Fruit fly (Drosophila melanogaster) whole organism, embryonic: ENCODE data around the gene osp.

ENCODE experiments used
- Aef1 ChIP-seq: fragments of 200-800 bp; sonication (Bioruptor generic); IDR thresholded peaks from 3 replicates; pipeline ENCODE4 v1.3.6; 2022; ENCODE audit warnings: missing biosample characterization, missing genetic modification characterization
- CG10209 ChIP-seq: fragments of 200-800 bp; sonication (Bioruptor generic); optimal IDR thresholded peaks from 3 replicates; lab custom pipeline; 2017; ENCODE audit warnings: missing biosample characterization, mild to moderate bottlenecking, missing genetic modification characterization, missing genetic modification reagents
- CG11696 ChIP-seq: fragments of 200-800 bp; sonication (Bioruptor generic); IDR thresholded peaks from 2 replicates; pipeline ENCODE4 v1.3.6; 2022; ENCODE audit warnings: missing biosample characterization, missing genetic modification characterization
- CG15269 ChIP-seq: fragments of 200-800 bp; sonication (Bioruptor generic); optimal IDR thresholded peaks from 2 replicates; lab custom pipeline; 2018; ENCODE audit warnings: missing biosample characterization, mild to moderate bottlenecking, missing genetic modification characterization, moderate library complexity
- CG16779 ChIP-seq: fragments of 200-800 bp; sonication (Bioruptor generic); IDR thresholded peaks from 2 replicates; pipeline ENCODE4 v1.3.6; 2022; ENCODE audit warnings: missing biosample characterization, missing genetic modification characterization
- CG17912 ChIP-seq: fragments of 200-800 bp; sonication (Bioruptor generic); optimal IDR thresholded peaks from 2 replicates; lab custom pipeline; 2018; ENCODE audit warnings: missing biosample characterization, mild to moderate bottlenecking, missing genetic modification characterization
- CG18011 ChIP-seq: fragments of 200-800 bp; sonication (Bioruptor generic); optimal IDR thresholded peaks from 2 replicates; lab custom pipeline; 2017; ENCODE audit warnings: missing biosample characterization, missing genetic modification characterization, mild to moderate bottlenecking, moderate library complexity, missing genotype
- CG18764 ChIP-seq: fragments of 200-800 bp; sonication (Bioruptor generic); optimal IDR thresholded peaks from 3 replicates; lab custom pipeline; 2016; ENCODE audit warnings: missing biosample characterization, missing genetic modification characterization
- CG2678 ChIP-seq: fragments of 200-800 bp; sonication (Bioruptor generic); optimal IDR thresholded peaks from 3 replicates; lab custom pipeline; 2019; ENCODE audit warnings: missing biosample characterization, mild to moderate bottlenecking, missing genetic modification characterization, moderate library complexity
- CG3065 ChIP-seq: fragments of 200-800 bp; sonication (Bioruptor generic); optimal IDR thresholded peaks from 2 replicates; lab custom pipeline; 2016; ENCODE audit warnings: missing biosample characterization, missing genetic modification characterization
- CG33213 ChIP-seq: fragments of 200-800 bp; sonication (Bioruptor generic); optimal IDR thresholded peaks from 3 replicates; lab custom pipeline; 2016; ENCODE audit warnings: missing biosample characterization, missing genetic modification characterization
- CG34422 ChIP-seq: fragments of 200-800 bp; sonication (Bioruptor generic); IDR thresholded peaks from 3 replicates; pipeline ENCODE4 v1.3.6; 2022; ENCODE audit warnings: missing biosample characterization, missing genetic modification characterization
- CG4707 ChIP-seq: fragments of 200-800 bp; sonication (Bioruptor generic); optimal IDR thresholded peaks from 2 replicates; lab custom pipeline; 2018; ENCODE audit warnings: missing biosample characterization, mild to moderate bottlenecking, missing genetic modification characterization, moderate library complexity
- CG6683 ChIP-seq: fragments of 200-800 bp; sonication (Bioruptor generic); optimal IDR thresholded peaks from 2 replicates; lab custom pipeline; 2017; ENCODE audit warnings: missing biosample characterization, mild to moderate bottlenecking, missing genetic modification characterization, missing genetic modification reagents
- CG6791 ChIP-seq: fragments of 200-800 bp; sonication (Bioruptor generic); IDR thresholded peaks from 3 replicates; pipeline ENCODE4 v1.3.6; 2022; ENCODE audit warnings: missing biosample characterization, missing genetic modification characterization; ENCODE audit not compliant: partially characterized antibody
- CG6854 ChIP-seq: fragments of 200-800 bp; sonication (Bioruptor generic); optimal IDR thresholded peaks from 3 replicates; lab custom pipeline; 2017; ENCODE audit warnings: missing biosample characterization, mild to moderate bottlenecking, missing genetic modification characterization
- CG7372 ChIP-seq: fragments of 200-800 bp; sonication (Bioruptor generic); IDR thresholded peaks from 2 replicates; pipeline ENCODE4 v1.3.6; 2022; ENCODE audit warnings: missing biosample characterization, missing genetic modification characterization
- CG8359 ChIP-seq: fragments of 200-800 bp; sonication (Bioruptor generic); optimal IDR thresholded peaks from 2 replicates; lab custom pipeline; 2017; ENCODE audit warnings: missing biosample characterization, mild to moderate bottlenecking, missing genetic modification characterization, borderline replicate concordance
- CG9215 ChIP-seq: fragments of 200-800 bp; sonication (Bioruptor generic); IDR thresholded peaks from 2 replicates; pipeline ENCODE4 v1.3.6; 2022; ENCODE audit warnings: missing biosample characterization, missing genetic modification characterization
- CG9817 ChIP-seq: fragments of 200-800 bp; sonication (Bioruptor generic); optimal IDR thresholded peaks from 2 replicates; lab custom pipeline; 2018; ENCODE audit warnings: missing biosample characterization, mild to moderate bottlenecking, missing genetic modification characterization, moderate library complexity
- Dfd ChIP-seq, 2 experiments: fragments of >200 bp; optimal IDR thresholded peaks; 2 replicates each; lab custom pipeline; 2017; ENCODE audit warnings: missing biosample characterization in 2 of 2, missing genetic modification characterization in 2 of 2
- Dll ChIP-seq: fragments of 200-800 bp; sonication (Bioruptor generic); IDR thresholded peaks from 4 replicates; pipeline ENCODE4 v1.3.6; 2022; ENCODE audit warnings: missing biosample characterization, missing genetic modification characterization; ENCODE audit not compliant: partially characterized antibody
- Doc2 ChIP-seq: fragments of 200-800 bp; sonication (Bioruptor generic); IDR thresholded peaks from 2 replicates; pipeline ENCODE4 v1.3.6; 2022; ENCODE audit warnings: missing biosample characterization, missing genetic modification characterization
- Drgx ChIP-seq: fragments of 200-800 bp; sonication (Bioruptor generic); IDR thresholded peaks from 2 replicates; pipeline ENCODE4 v1.3.6; 2022; ENCODE audit warnings: missing biosample characterization, missing genetic modification characterization
- Ets65A ChIP-seq: fragments of 200-800 bp; sonication (Bioruptor generic); peaks from one replicate; lab custom pipeline; 2016; ENCODE audit warnings: missing biosample characterization, missing genetic modification characterization
- Ets97D ChIP-seq: fragments of 200-800 bp; sonication (Bioruptor generic); optimal IDR thresholded peaks from 3 replicates; lab custom pipeline; 2016; ENCODE audit warnings: missing biosample characterization, missing genetic modification characterization
- H2.0 ChIP-seq: fragments of 200-800 bp; sonication (Bioruptor generic); IDR thresholded peaks from 2 replicates; pipeline ENCODE4 v1.3.6; 2022; ENCODE audit warnings: missing biosample characterization, missing genetic modification characterization
- HHEX ChIP-seq: fragments of 200-800 bp; sonication (Bioruptor generic); optimal IDR thresholded peaks from 3 replicates; lab custom pipeline; 2017; ENCODE audit warnings: missing biosample characterization, mild to moderate bottlenecking, missing genetic modification characterization, missing genetic modification reagents
- Hand ChIP-seq: fragments of 200-800 bp; sonication (Bioruptor generic); optimal IDR thresholded peaks from 2 replicates; lab custom pipeline; 2017; ENCODE audit warnings: mild to moderate bottlenecking, missing biosample characterization, missing genetic modification reagents, missing genetic modification characterization
- Hsf ChIP-seq: fragments of 200-800 bp; sonication (Bioruptor generic); optimal IDR thresholded peaks from 3 replicates; lab custom pipeline; 2016; ENCODE audit warnings: missing biosample characterization, missing genetic modification characterization
- Spps ChIP-seq: fragments of 200-800 bp; sonication (Bioruptor generic); optimal IDR thresholded peaks from 2 replicates; lab custom pipeline; 2018; ENCODE audit warnings: missing biosample characterization, mild to moderate bottlenecking, missing genetic modification characterization
- Vsx1 ChIP-seq: fragments of 200-800 bp; sonication (Bioruptor generic); optimal IDR thresholded peaks from 2 replicates; lab custom pipeline; 2017; ENCODE audit warnings: missing biosample characterization, mild to moderate bottlenecking, missing genetic modification characterization, missing genetic modification reagents
- ase ChIP-seq: fragments of 200-800 bp; sonication (Bioruptor generic); IDR thresholded peaks from 3 replicates; pipeline ENCODE4 v1.3.6; 2022; ENCODE audit warnings: missing biosample characterization, missing genetic modification characterization
- dm ChIP-seq: fragments of 200-800 bp; sonication (Bioruptor generic); optimal IDR thresholded peaks from 3 replicates; lab custom pipeline; 2016; ENCODE audit warnings: missing biosample characterization, missing genetic modification characterization
- ewg ChIP-seq: fragments of 200-800 bp; sonication (Bioruptor generic); optimal IDR thresholded peaks from 3 replicates; lab custom pipeline; 2017; ENCODE audit warnings: mild to moderate bottlenecking, missing biosample characterization, missing genetic modification reagents, missing genetic modification characterization
- fd3F ChIP-seq: fragments of 200-800 bp; sonication (Bioruptor generic); optimal IDR thresholded peaks from 2 replicates; lab custom pipeline; 2018; ENCODE audit warnings: missing biosample characterization, mild to moderate bottlenecking, missing genetic modification characterization, moderate library complexity
- hkb ChIP-seq, 2 experiments: fragments of 200-800 bp in 1 of 2; fragments of >200 bp in 1 of 2; sonication (Bioruptor generic) in 1 of 2; IDR thresholded peaks in 1 of 2; optimal IDR thresholded peaks in 1 of 2; 2 replicates each; pipeline versions ENCODE4 v1.3.6 to Lab custom; 2017 to 2022; ENCODE audit warnings: missing biosample characterization in 1 of 2, missing genetic modification characterization in 1 of 2
- klu ChIP-seq: fragments of 200-800 bp; sonication (Bioruptor generic); IDR thresholded peaks from 2 replicates; pipeline ENCODE4 v1.3.6; 2022; ENCODE audit warnings: missing biosample characterization, missing genetic modification characterization
- lmd ChIP-seq: fragments of 200-800 bp; sonication (Bioruptor generic); IDR thresholded peaks from 2 replicates; pipeline ENCODE4 v1.3.6; 2022; ENCODE audit warnings: missing biosample characterization, missing genetic modification characterization
- onecut ChIP-seq: fragments of 200-800 bp; sonication (Bioruptor generic); IDR thresholded peaks from 2 replicates; pipeline ENCODE4 v1.3.6; 2022; ENCODE audit warnings: missing biosample characterization, missing genetic modification characterization
- pfk ChIP-seq: fragments of 200-800 bp; sonication (Bioruptor generic); optimal IDR thresholded peaks from 2 replicates; lab custom pipeline; 2018; ENCODE audit warnings: missing biosample characterization, mild to moderate bottlenecking, missing genetic modification characterization, moderate library complexity
- phol ChIP-seq: fragments of 200-800 bp; sonication (Bioruptor generic); optimal IDR thresholded peaks from 3 replicates; lab custom pipeline; 2018; ENCODE audit warnings: missing biosample characterization, mild to moderate bottlenecking, missing genetic modification characterization, moderate library complexity
- ranshi ChIP-seq: fragments of 200-800 bp; sonication (Bioruptor generic); IDR thresholded peaks from 2 replicates; pipeline ENCODE4 v1.3.6; 2022; ENCODE audit warnings: missing biosample characterization, missing genetic modification characterization
- sc ChIP-seq, 3 experiments: fragments of >200 bp in 2 of 3; fragments of 200-800 bp in 1 of 3; sonication (Bioruptor generic) in 1 of 3; optimal IDR thresholded peaks; 2 replicates in 2 of 3; 3 replicates in 1 of 3; lab custom pipeline; 2017; ENCODE audit warnings: mild to moderate bottlenecking in 1 of 3, missing biosample characterization in 1 of 3, missing genetic modification characterization in 1 of 3, missing genetic modification reagents in 1 of 3
- scrt ChIP-seq: fragments of 200-800 bp; sonication (Bioruptor generic); optimal IDR thresholded peaks from 2 replicates; lab custom pipeline; 2018; ENCODE audit warnings: missing biosample characterization, mild to moderate bottlenecking, missing genetic modification characterization, moderate library complexity
- sens-2 ChIP-seq: fragments of 200-800 bp; sonication (Bioruptor generic); IDR thresholded peaks from 2 replicates; pipeline ENCODE4 v1.3.6; 2022; ENCODE audit warnings: missing biosample characterization, missing genetic modification characterization
- sim ChIP-seq: fragments of 200-800 bp; sonication (Bioruptor generic); IDR thresholded peaks from 2 replicates; pipeline ENCODE4 v1.3.6; 2022; ENCODE audit warnings: missing biosample characterization, missing genetic modification characterization
- tgo ChIP-seq: fragments of 200-800 bp; sonication (Bioruptor generic); IDR thresholded peaks from 3 replicates; pipeline ENCODE4 v1.3.6; 2022; ENCODE audit warnings: missing biosample characterization, missing genetic modification characterization
- wek ChIP-seq: fragments of 200-800 bp; sonication (Bioruptor generic); optimal IDR thresholded peaks from 3 replicates; lab custom pipeline; 2018; ENCODE audit warnings: missing biosample characterization, mild to moderate bottlenecking, missing genetic modification characterization, moderate library complexity

osp gene

DNA sequence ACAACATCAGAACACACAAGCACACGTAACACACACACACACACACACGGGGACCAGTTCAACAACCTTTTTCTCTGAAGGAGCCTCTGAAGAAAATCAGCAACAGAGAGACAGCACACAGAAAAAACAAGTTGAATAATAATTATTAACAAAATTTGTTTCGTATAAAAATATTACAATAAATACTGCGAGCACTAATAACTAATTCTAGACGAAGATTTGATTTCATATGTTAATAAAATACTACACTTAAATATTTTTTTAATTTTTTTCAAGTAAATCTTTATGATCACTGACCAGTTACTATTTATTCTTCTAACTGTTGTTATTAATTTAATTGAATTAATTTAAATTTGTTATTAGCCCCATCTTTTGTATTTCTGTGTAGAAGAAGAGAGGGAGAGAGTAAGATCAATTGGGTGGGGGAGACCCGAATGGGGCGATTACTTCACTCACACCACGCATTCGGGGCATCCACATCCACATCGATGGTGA lies 14.5 kb downstream of the osp start (continued):
- TF ChIP-seq sc (optimal IDR thresholded peaks at IDR 0.05; lab: Kevin White, UChicago) (no peak), sc (GFP tag; optimal IDR thresholded peaks at IDR 0.05; lab: Kevin White, UChicago) (peak; percentile 70), CG11696 (GFP tag; lab: Robert Waterston, UW) (no peak), onecut (GFP tag; lab: Robert Waterston, UW) (0 out of 2 replicates have a peak, but pooled peaks have one; percentile 39), Ets97D (GFP tag; lab: Kevin White, UChicago) (no peak), Hsf (GFP tag; lab: Kevin White, UChicago) (peak; percentile 5), ranshi (GFP tag; lab: Robert Waterston, UW) (0 out of 2 replicates have a peak, but pooled peaks have one; percentile 65), phol (tag; lab: Kevin White, UChicago) (peak; percentile 95), CG33213 (GFP tag; lab: Kevin White, UChicago) (no peak), CG17912 (GFP tag; lab: Kevin White, UChicago) (no peak), sim (GFP tag; lab: Robert Waterston, UW) (peak; percentile 69; the same call in 1 of the 2 replicates), CG16779 (GFP tag; lab: Robert Waterston, UW) (no peak), CG4707 (GFP tag; lab: Kevin White, UChicago) (peak; percentile 30), HHEX (GFP tag; lab: Kevin White, UChicago) (peak; percentile 37), sens-2 (GFP tag; lab: Robert Waterston, UW) (no peak), Doc2 (GFP tag; lab: Robert Waterston, UW) (no peak), H2.0 (GFP tag; lab: Robert Waterston, UW) (no peak), CG2678 (tag; lab: Kevin White, UChicago) (peak; percentile 92), ewg (GFP tag; lab: Kevin White, UChicago) (peak; percentile 55), pfk (no peak), CG10209 (GFP tag; lab: Kevin White, UChicago) (peak; percentile 75), Dll (GFP tag; lab: Robert Waterston, UW) (no peak), CG7372 (peak; percentile 38; the same call in 1 of the 2 replicates), CG8359 (peak; percentile 13), CG9817 (tag; lab: Kevin White, UChicago) (peak; percentile 7), fd3F (GFP tag; lab: Kevin White, UChicago) (no peak), Vsx1 (GFP tag; lab: Kevin White, UChicago) (peak; percentile 21), Spps (tag; lab: Kevin White, UChicago) (peak; percentile 96), CG34422 (GFP tag; lab: Robert Waterston, UW) (peak; percentile 45; the same call in 1 of the 3 replicates), wek (GFP tag; lab: Kevin White, UChicago) (no peak), tgo (GFP tag; lab: Robert Waterston, UW) (peak; percentile 71), CG18011 (no peak), CG6854 (no peak), dm (no peak), scrt (peak; percentile 33), CG6683 (GFP tag; lab: Kevin White, UChicago) (peak; percentile 58), Ets65A (GFP tag; lab: Kevin White, UChicago) (no peak), CG15269 (peak; percentile 64), ase (no peak), hkb (optimal IDR thresholded peaks at IDR 0.05; lab: Kevin White, UChicago) (no peak), hkb (GFP tag; IDR thresholded peaks at IDR 0.05; lab: Robert Waterston, UW) (0 out of 2 replicates have a peak, but pooled peaks have one; percentile 26), Drgx (GFP tag; lab: Robert Waterston, UW) (peak; percentile 43; the same call in 1 of the 2 replicates), CG9215 (GFP tag; lab: Robert Waterston, UW) (no peak), Dfd (GFP tag; optimal IDR thresholded peaks at IDR 0.05; lab: Kevin White, UChicago) (no peak), CG18764 (GFP tag; lab: Kevin White, UChicago) (peak; percentile 47), Hand (GFP tag; lab: Kevin White, UChicago) (no peak), CG3065 (peak; percentile 31), klu (no peak), Aef1 (GFP tag; lab: Robert Waterston, UW) (no peak), CG6791 (GFP tag; lab: Robert Waterston, UW) (no peak), lmd (GFP tag; lab: Robert Waterston, UW) (no peak; the same call in 1 of the 2 replicates)
